Fruit fly (Drosophila melanogaster): ENCODE measurements around the gene mRpL51.

Gene mRpL51

dm6 chr2L:8478911-8479706 lies 38.1 kb downstream of the mRpL51 start:
- TF ChIP-seq Sin3A (optimal IDR thresholded peaks at IDR 0.05) (no peak), insv (optimal IDR thresholded peaks at IDR 0.05) (no peak), psq (optimal IDR thresholded peaks at IDR 0.05) (no peak), h (optimal IDR thresholded peaks at IDR 0.05) (no peak), Myc (optimal IDR thresholded peaks at IDR 0.05) (no peak), ttk (optimal IDR thresholded peaks at IDR 0.05) (no peak)

DNA sequence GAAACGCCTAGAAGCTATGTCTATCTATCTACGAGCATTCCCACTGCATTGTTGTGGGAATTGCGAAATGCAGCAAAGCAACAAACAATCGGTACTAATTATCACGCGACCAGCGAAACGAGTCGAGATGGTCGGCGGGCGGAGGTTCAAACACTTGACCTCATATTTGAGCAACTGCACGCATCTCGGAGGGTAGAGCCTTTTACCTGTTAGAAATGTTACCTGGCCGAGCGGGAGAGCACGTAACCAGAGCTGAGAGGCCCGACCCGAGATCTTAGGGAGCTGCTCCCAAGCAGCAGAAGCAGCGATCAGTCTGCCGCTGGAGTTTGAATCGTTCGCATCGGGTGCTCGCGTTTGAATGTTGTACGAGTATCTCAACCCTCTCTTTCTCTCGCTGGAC lies 38.8 kb downstream of the mRpL51 start:
- TF ChIP-seq Sin3A (optimal IDR thresholded peaks at IDR 0.05) (no peak), h (optimal IDR thresholded peaks at IDR 0.05) (no peak), insv (optimal IDR thresholded peaks at IDR 0.05) (no peak), ttk (optimal IDR thresholded peaks at IDR 0.05) (no peak), Myc (optimal IDR thresholded peaks at IDR 0.05) (no peak), psq (optimal IDR thresholded peaks at IDR 0.05) (no peak)

DNA sequence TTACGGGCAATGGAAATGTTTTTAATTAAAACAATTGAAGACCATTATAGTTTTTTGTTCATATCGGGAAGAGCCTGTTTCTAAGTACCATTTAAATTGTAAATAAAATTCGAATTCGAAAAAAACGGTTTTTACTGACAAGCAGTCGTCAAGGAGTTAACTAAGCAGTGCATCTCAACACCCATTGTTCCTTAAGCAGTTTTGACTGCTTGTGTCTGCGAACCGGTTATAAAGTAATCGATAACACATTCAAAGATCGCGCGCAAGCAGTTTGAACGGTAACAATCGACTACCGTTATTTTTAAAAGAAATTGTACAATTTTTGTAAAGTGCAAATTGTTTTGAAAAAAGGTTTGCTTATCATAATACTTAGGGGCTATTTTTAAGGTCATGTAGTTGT lies 39.2 kb downstream of the mRpL51 start:
- TF ChIP-seq h (optimal IDR thresholded peaks at IDR 0.05) (no peak), psq (optimal IDR thresholded peaks at IDR 0.05) (no peak), Sin3A (optimal IDR thresholded peaks at IDR 0.05) (no peak), ttk (optimal IDR thresholded peaks at IDR 0.05) (no peak), insv (optimal IDR thresholded peaks at IDR 0.05) (no peak), Myc (optimal IDR thresholded peaks at IDR 0.05) (no peak)

- no peak for TF ChIP-seq Sin3A (optimal IDR thresholded peaks at IDR 0.05)
- no peak for TF ChIP-seq Myc (optimal IDR thresholded peaks at IDR 0.05)
- TF ChIP-seq ttk (optimal IDR thresholded peaks at IDR 0.05) = no peak
- no peak for TF ChIP-seq psq (optimal IDR thresholded peaks at IDR 0.05)
- TF ChIP-seq insv (optimal IDR thresholded peaks at IDR 0.05) = no peak
- TF ChIP-seq h (optimal IDR thresholded peaks at IDR 0.05) = no peak
Measured at dm6 chr2L:8477049-8477448, 40.1 kb downstream of the mRpL51 start, which contains the start of gene CheA29a. Gene CheA29a (plus strand): TSS chr2L:8477349.

dm6 chr2L:8473448-8473847 lies 43.7 kb downstream of the mRpL51 start:
- TF ChIP-seq psq (optimal IDR thresholded peaks at IDR 0.05) (no peak), h (optimal IDR thresholded peaks at IDR 0.05) (no peak), ttk (optimal IDR thresholded peaks at IDR 0.05) (no peak), Myc (optimal IDR thresholded peaks at IDR 0.05) (no peak), Sin3A (optimal IDR thresholded peaks at IDR 0.05) (no peak), insv (optimal IDR thresholded peaks at IDR 0.05) (no peak)

- TF ChIP-seq ttk (optimal IDR thresholded peaks at IDR 0.05) (no peak), Myc (optimal IDR thresholded peaks at IDR 0.05) (no peak), psq (optimal IDR thresholded peaks at IDR 0.05) (no peak), insv (optimal IDR thresholded peaks at IDR 0.05) (no peak), Sin3A (optimal IDR thresholded peaks at IDR 0.05) (no peak), h (optimal IDR thresholded peaks at IDR 0.05) (no peak)
Measured at dm6 chr2L:8471667-8472066, 45.5 kb downstream of the mRpL51 start.

DNA sequence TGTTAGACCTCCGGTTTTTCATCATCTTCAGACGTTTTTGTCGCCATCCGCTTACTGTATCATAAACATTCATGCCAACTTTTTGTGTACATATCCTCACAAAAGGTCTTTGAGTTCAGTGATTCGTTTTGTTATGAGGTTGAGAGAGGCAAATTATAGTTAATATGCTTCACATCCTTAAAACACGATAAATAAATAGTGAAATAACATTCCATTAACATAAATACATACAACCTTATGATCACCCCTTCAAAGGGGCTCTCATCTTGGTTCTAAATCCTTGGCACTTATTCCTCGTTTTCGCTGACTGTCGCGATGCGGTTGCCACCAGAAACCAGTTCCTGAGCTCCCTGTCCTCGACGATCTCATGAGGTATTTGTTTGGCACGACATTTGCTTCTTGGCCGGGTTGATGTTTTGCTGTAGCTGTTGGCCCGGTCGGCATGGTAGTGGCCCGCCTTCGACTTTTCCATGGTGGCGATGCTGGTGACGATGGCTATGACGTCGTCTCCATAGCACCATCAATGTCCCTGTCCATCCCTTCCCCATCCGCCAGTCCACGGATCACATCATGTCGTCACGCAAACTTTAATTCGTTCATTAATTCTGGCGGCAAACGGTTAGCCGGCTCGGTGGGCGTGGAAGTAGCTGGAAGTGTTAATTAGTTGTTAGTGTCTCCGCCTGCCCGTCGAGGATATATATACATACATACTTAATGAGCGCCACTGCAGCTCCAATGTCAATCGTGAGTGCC lies 48.1 kb downstream of the mRpL51 start:
- TF ChIP-seq h (optimal IDR thresholded peaks at IDR 0.05) (no peak), Sin3A (optimal IDR thresholded peaks at IDR 0.05) (no peak), Myc (optimal IDR thresholded peaks at IDR 0.05) (no peak), insv (optimal IDR thresholded peaks at IDR 0.05) (no peak), ttk (optimal IDR thresholded peaks at IDR 0.05) (no peak), psq (optimal IDR thresholded peaks at IDR 0.05) (no peak)
